Worm (Caenorhabditis elegans): ENCODE results near the gene F54A3.5.

F54A3.5 gene

ce11 chrII:2236352-2236751 is 10.8 kb upstream of the F54A3.5 start:
- no peak for TF ChIP-seq nhr-237 (tag; optimal IDR thresholded peaks at IDR 0.05)
- TF ChIP-seq cnd-1 (tag; optimal IDR thresholded peaks at IDR 0.05), result no peak
- no peak for TF ChIP-seq nhr-12 (tag; optimal IDR thresholded peaks at IDR 0.05)
- TF ChIP-seq ceh-43 (GFP tag; optimal IDR thresholded peaks at IDR 0.05), result no peak
- no peak for TF ChIP-seq ces-1 (GFP tag; optimal IDR thresholded peaks at IDR 0.05)

- TF ChIP-seq sptf-1 (tag; optimal IDR thresholded peaks at IDR 0.05), result no peak
- no peak for TF ChIP-seq hlh-1 (tag; optimal IDR thresholded peaks at IDR 0.05)
- no peak for TF ChIP-seq unc-62 (GFP tag; optimal IDR thresholded peaks at IDR 0.05)
- no peak for TF ChIP-seq snpc-4 (tag; optimal IDR thresholded peaks at IDR 0.05)
- TF ChIP-seq mls-2 (tag; optimal IDR thresholded peaks at IDR 0.05), result no peak
- no peak for TF ChIP-seq flh-1 (GFP tag; optimal IDR thresholded peaks at IDR 0.05)
- no peak for TF ChIP-seq ztf-11 (tag; optimal IDR thresholded peaks at IDR 0.05)
These were observed 7.7 kb upstream of the F54A3.5 start, which contains the start of gene cct-3 for ce11 chrII:2233240-2233639. Gene cct-3 (plus strand): TSS chrII:2233540.

- TF ChIP-seq lsy-2 (tag; optimal IDR thresholded peaks at IDR 0.05), result peak; percentile 84
These were observed 6.9 kb upstream of the F54A3.5 start, which contains the start of gene F54A3.6 for ce11 chrII:2232429-2232828. Gene F54A3.6 (minus strand): TSS chrII:2232470.

ce11 chrII:2230368-2230767 is 4.9 kb upstream of the F54A3.5 start:
- TF ChIP-seq sptf-1 (tag; optimal IDR thresholded peaks at IDR 0.05) (no peak), ceh-43 (GFP tag; optimal IDR thresholded peaks at IDR 0.05) (no peak), flh-1 (GFP tag; optimal IDR thresholded peaks at IDR 0.05) (no peak), mep-1 (tag; optimal IDR thresholded peaks at IDR 0.05) (no peak), elt-1 (tag; optimal IDR thresholded peaks at IDR 0.05; ENCODE audit: borderline replicate concordance, insufficient read depth) (no peak), nhr-12 (tag; optimal IDR thresholded peaks at IDR 0.05) (no peak), M03D4.4 (tag; optimal IDR thresholded peaks at IDR 0.05) (no peak), blmp-1 (tag; optimal IDR thresholded peaks at IDR 0.05) (no peak), nhr-28 (tag; optimal IDR thresholded peaks at IDR 0.05) (no peak), lin-13 (tag; optimal IDR thresholded peaks at IDR 0.05) (no peak), pha-4 (tag; optimal IDR thresholded peaks at IDR 0.05) (no peak), lin-32 (GFP tag; optimal IDR thresholded peaks at IDR 0.05) (no peak), snpc-4 (tag; optimal IDR thresholded peaks at IDR 0.05) (no peak), unc-39 (tag; optimal IDR thresholded peaks at IDR 0.05) (no peak)

ce11 chrII:2223467-2223866 is 2.0 kb downstream of the F54A3.5 start, which contains the start of gene cbs-2:
Gene cbs-2 (minus strand): TSS chrII:2223567.
- TF ChIP-seq unc-120 (tag; optimal IDR thresholded peaks at IDR 0.05; ENCODE audit: poor library complexity, severe bottlenecking), result no peak

- TF ChIP-seq unc-120 (tag; optimal IDR thresholded peaks at IDR 0.05; ENCODE audit: poor library complexity, severe bottlenecking) (no peak), snpc-4 (tag; optimal IDR thresholded peaks at IDR 0.05) (no peak), drap-1 (GFP tag; optimal IDR thresholded peaks at IDR 0.05) (no peak), elt-3 (tag; optimal IDR thresholded peaks at IDR 0.05) (no peak), nhr-237 (tag; optimal IDR thresholded peaks at IDR 0.05) (no peak), hlh-1 (tag; optimal IDR thresholded peaks at IDR 0.05) (no peak), unc-39 (tag; optimal IDR thresholded peaks at IDR 0.05) (no peak), ceh-39 (tag; optimal IDR thresholded peaks at IDR 0.05) (no peak), lin-32 (GFP tag; optimal IDR thresholded peaks at IDR 0.05) (no peak), mep-1 (tag; optimal IDR thresholded peaks at IDR 0.05) (no peak)
These were observed 4.2 kb downstream of the F54A3.5 start for ce11 chrII:2221196-2221896.

- no peak for TF ChIP-seq ceh-83 (GFP tag; optimal IDR thresholded peaks at IDR 0.05)
- TF ChIP-seq lsy-2 (tag; optimal IDR thresholded peaks at IDR 0.05), result peak; percentile 53
- TF ChIP-seq cnd-1 (tag; optimal IDR thresholded peaks at IDR 0.05), result no peak
- no peak for TF ChIP-seq mab-5 (tag; optimal IDR thresholded peaks at IDR 0.05)
- no peak for TF ChIP-seq elt-3 (tag; optimal IDR thresholded peaks at IDR 0.05)
- TF ChIP-seq ceh-39 (tag; optimal IDR thresholded peaks at IDR 0.05), result no peak
- no peak for TF ChIP-seq lin-32 (GFP tag; optimal IDR thresholded peaks at IDR 0.05)
- no peak for TF ChIP-seq zip-8 (tag; optimal IDR thresholded peaks at IDR 0.05)
- peak; percentile 56 for TF ChIP-seq lin-13 (tag; optimal IDR thresholded peaks at IDR 0.05)
- no peak for TF ChIP-seq blmp-1 (tag; optimal IDR thresholded peaks at IDR 0.05)
- TF ChIP-seq unc-39 (tag; optimal IDR thresholded peaks at IDR 0.05), result no peak
- no peak for TF ChIP-seq drap-1 (GFP tag; optimal IDR thresholded peaks at IDR 0.05)
- peak; percentile 62 for TF ChIP-seq sptf-1 (tag; optimal IDR thresholded peaks at IDR 0.05)
- TF ChIP-seq elt-1 (tag; optimal IDR thresholded peaks at IDR 0.05; ENCODE audit: borderline replicate concordance, insufficient read depth), result no peak
- no peak for TF ChIP-seq nhr-237 (tag; optimal IDR thresholded peaks at IDR 0.05)
- TF ChIP-seq ham-2 (GFP tag; optimal IDR thresholded peaks at IDR 0.05), result peak; percentile 49
- TF ChIP-seq ces-1 (GFP tag; optimal IDR thresholded peaks at IDR 0.05), result peak; percentile 25
- peak; percentile 26 for TF ChIP-seq mep-1 (tag; optimal IDR thresholded peaks at IDR 0.05)
- no peak for TF ChIP-seq tbx-8 (GFP tag; optimal IDR thresholded peaks at IDR 0.05)
- TF ChIP-seq pha-4 (tag; optimal IDR thresholded peaks at IDR 0.05), result peak; percentile 4
- no peak for TF ChIP-seq sem-2 (GFP tag; optimal IDR thresholded peaks at IDR 0.05)
- no peak for TF ChIP-seq nhr-2 (tag; optimal IDR thresholded peaks at IDR 0.05)
- peak; percentile 73 for TF ChIP-seq unc-120 (tag; optimal IDR thresholded peaks at IDR 0.05; ENCODE audit: poor library complexity, severe bottlenecking)
- TF ChIP-seq ztf-11 (tag; optimal IDR thresholded peaks at IDR 0.05), result no peak
- no peak for TF ChIP-seq hlh-1 (tag; optimal IDR thresholded peaks at IDR 0.05)
These were observed 5.6 kb downstream of the F54A3.5 start, which contains the start of gene Y59C2A.3 for ce11 chrII:2219880-2220279. Gene Y59C2A.3 (minus strand): TSS chrII:2219921.

All from whole organism, mixed stage, embryonic.